Worm (Caenorhabditis elegans) whole organism, L4 larva: Measurements from ENCODE around the gene math-20.
"Not testable (repeated sequence)": the region's sequence is repeated elsewhere in the genome, so short reads cannot be mapped to it uniquely, and the experiment has no call there.

Experiments used
- D1046.2 ChIP-seq: fragments of 200-800 bp; sonication (Bioruptor generic); IDR thresholded peaks from 2 replicates; pipeline ENCODE4 v1.3.6; 2022; ENCODE audit warnings: missing genetic modification characterization, missing compliant biosample characterization
- F10B5.3 ChIP-seq: sonication (generic microtip); optimal IDR thresholded peaks from 2 replicates; lab custom pipeline; 2016; ENCODE audit warnings: mild to moderate bottlenecking, missing genetic modification characterization, missing compliant biosample characterization
- F26F4.8 ChIP-seq: fragments of 200-800 bp; sonication (Bioruptor generic); conservative IDR thresholded peaks from 2 replicates; pipeline ENCODE4 v1.3.6; 2022; ENCODE audit warnings: missing genetic modification characterization, missing compliant biosample characterization
- F37D6.2 ChIP-seq: sonication (generic microtip); optimal IDR thresholded peaks from 2 replicates; lab custom pipeline; 2016; ENCODE audit warnings: mild to moderate bottlenecking, missing genetic modification characterization, missing compliant biosample characterization
- F44E2.7 ChIP-seq: fragments of 200-800 bp; sonication (Bioruptor generic); IDR thresholded peaks from 2 replicates; pipeline ENCODE4 v2.1.2; 2022; ENCODE audit warnings: missing genetic modification characterization, missing compliant biosample characterization
- R02D3.7 ChIP-seq: fragments of 150-350 bp; sonication (generic microtip); optimal IDR thresholded peaks from 3 replicates; lab custom pipeline; 2014; ENCODE audit warnings: missing biosample characterization, missing genetic modification characterization
- ZK546.5 ChIP-seq, 2 experiments: sonication (generic microtip); optimal IDR thresholded peaks; 2 replicates each; lab custom pipeline; 2017; ENCODE audit warnings: missing biosample characterization in 2 of 2, missing genetic modification characterization in 2 of 2
- ama-1 ChIP-seq: fragments of 150-350 bp; optimal IDR thresholded peaks from 2 replicates; lab custom pipeline; 2014; ENCODE audit warnings: inconsistent platforms, mixed read lengths
- ceh-44 ChIP-seq: fragments of 200-800 bp; sonication (Bioruptor generic); IDR thresholded peaks from 2 replicates; pipeline ENCODE4 v1.3.6; 2022; ENCODE audit warnings: missing genetic modification reagents, missing genetic modification characterization, missing compliant biosample characterization
- ceh-82 ChIP-seq: sonication (generic microtip); optimal IDR thresholded peaks from 2 replicates; lab custom pipeline; 2017; ENCODE audit warnings: missing biosample characterization, missing genetic modification characterization
- ces-1 ChIP-seq: fragments of 150-350 bp; sonication (generic microtip); optimal IDR thresholded peaks from 4 replicates; lab custom pipeline; 2014; ENCODE audit warnings: missing biosample characterization, missing genetic modification reagents, missing genetic modification characterization
- daf-12 ChIP-seq: fragments of 150-350 bp; optimal IDR thresholded peaks from 2 replicates; lab custom pipeline; 2014; ENCODE audit warnings: missing biosample characterization, missing genetic modification reagents, missing genetic modification characterization
- daf-16 ChIP-seq, 3 experiments: sonication (generic microtip); optimal IDR thresholded peaks; 2 replicates each; lab custom pipeline; 2016 to 2017; ENCODE audit warnings: missing genetic modification characterization in 3 of 3, missing genetic modification reagents in 3 of 3, mild to moderate bottlenecking in 2 of 3, missing compliant biosample characterization in 2 of 3, missing biosample characterization in 1 of 3, moderate library complexity in 1 of 3
- daf-19 ChIP-seq: fragments of 200-800 bp; sonication (Bioruptor generic); conservative IDR thresholded peaks from 2 replicates; pipeline ENCODE4 v1.3.6; 2022; ENCODE audit warnings: missing genetic modification characterization, missing compliant biosample characterization
- dmd-9 ChIP-seq: fragments of 200-800 bp; sonication (Bioruptor generic); IDR thresholded peaks from 2 replicates; pipeline ENCODE4 v1.3.6; 2022; ENCODE audit warnings: missing genetic modification reagents, missing genetic modification characterization, missing compliant biosample characterization
- duxl-1 ChIP-seq: sonication (generic microtip); optimal IDR thresholded peaks from 2 replicates; lab custom pipeline; 2016; ENCODE audit warnings: mild to moderate bottlenecking, missing genetic modification characterization, moderate library complexity, missing compliant biosample characterization; ENCODE audit not compliant: poor library complexity
- dve-1 ChIP-seq: sonication (generic microtip); optimal IDR thresholded peaks from 2 replicates; lab custom pipeline; 2017; ENCODE audit warnings: antibody characterized with exemption, mild to moderate bottlenecking, missing genetic modification characterization, missing compliant biosample characterization; ENCODE audit not compliant: insufficient read depth
- hlh-11 ChIP-seq: fragments of 200-800 bp; sonication (Bioruptor generic); optimal IDR thresholded peaks from 2 replicates; lab custom pipeline; 2018; ENCODE audit warnings: mild to moderate bottlenecking, missing genetic modification characterization, missing compliant biosample characterization
- hmg-1.1 ChIP-seq: fragments of 200-800 bp; sonication (Bioruptor generic); IDR thresholded peaks from 2 replicates; pipeline ENCODE4 v1.3.6; 2022; ENCODE audit warnings: missing genetic modification reagents, missing genetic modification characterization, missing compliant biosample characterization
- lin-1 ChIP-seq: fragments of 200-800 bp; sonication (Bioruptor generic); IDR thresholded peaks from 2 replicates; pipeline ENCODE4 v1.3.6; 2022; ENCODE audit warnings: missing genetic modification reagents, missing genetic modification characterization, missing compliant biosample characterization
- lin-15B ChIP-seq: fragments of 150-350 bp; sonication (generic microtip); optimal IDR thresholded peaks from 3 replicates; lab custom pipeline; 2014; ENCODE audit warnings: missing biosample characterization, missing genetic modification characterization
- lsy-2 ChIP-seq, 2 experiments: fragments of 150-350 bp in 1 of 2; sonication (generic microtip) in 1 of 2; optimal IDR thresholded peaks; 2 replicates each; lab custom pipeline; 2014 to 2017; ENCODE audit warnings: missing biosample characterization in 2 of 2, missing genetic modification characterization in 2 of 2
- madf-5 ChIP-seq, 2 experiments: fragments of 200-800 bp; sonication (Bioruptor generic); IDR thresholded peaks; 2 replicates each; pipeline ENCODE4 v1.3.6; 2022; ENCODE audit warnings: missing compliant biosample characterization in 2 of 2, missing genetic modification characterization in 2 of 2
- madf-9 ChIP-seq: fragments of 200-800 bp; sonication (Bioruptor generic); conservative IDR thresholded peaks from 2 replicates; pipeline ENCODE4 v1.3.6; 2022; ENCODE audit warnings: missing genetic modification reagents, missing genetic modification characterization, missing compliant biosample characterization
- mxl-2 ChIP-seq: fragments of 200-800 bp; sonication (Bioruptor generic); conservative IDR thresholded peaks from 2 replicates; pipeline ENCODE4 v1.3.6; 2022; ENCODE audit warnings: missing genetic modification reagents, missing genetic modification characterization, missing compliant biosample characterization
- nhr-10 ChIP-seq: fragments of 150-350 bp; optimal IDR thresholded peaks from 2 replicates; lab custom pipeline; 2014; ENCODE audit warnings: missing biosample characterization, missing genetic modification characterization
- nhr-102 ChIP-seq: sonication (generic microtip); optimal IDR thresholded peaks from 2 replicates; lab custom pipeline; 2016; ENCODE audit warnings: mild to moderate bottlenecking, missing genetic modification characterization, moderate library complexity, missing compliant biosample characterization
- nhr-111 ChIP-seq: fragments of 200-800 bp; sonication (Bioruptor generic); optimal IDR thresholded peaks from 2 replicates; lab custom pipeline; 2018; ENCODE audit warnings: mild to moderate bottlenecking, missing genetic modification characterization, missing compliant biosample characterization
- nhr-25 ChIP-seq: sonication (generic microtip); optimal IDR thresholded peaks from 2 replicates; lab custom pipeline; 2017; ENCODE audit warnings: missing genetic modification characterization, mild to moderate bottlenecking, missing compliant biosample characterization, antibody characterized with exemption, moderate library complexity, borderline replicate concordance; ENCODE audit not compliant: insufficient read depth
- nhr-28 ChIP-seq: fragments of 150-350 bp; optimal IDR thresholded peaks from 2 replicates; lab custom pipeline; 2014; ENCODE audit warnings: missing biosample characterization, missing genetic modification characterization
- nhr-42 ChIP-seq: fragments of 200-800 bp; sonication (Bioruptor generic); IDR thresholded peaks from 2 replicates; pipeline ENCODE4 v1.3.6; 2022; ENCODE audit warnings: missing genetic modification characterization, missing compliant biosample characterization
- nhr-48 ChIP-seq: sonication (generic microtip); optimal IDR thresholded peaks from 2 replicates; lab custom pipeline; 2016; ENCODE audit warnings: mild to moderate bottlenecking, missing genetic modification characterization, missing compliant biosample characterization
- php-3 ChIP-seq: fragments of 200-800 bp; sonication (Bioruptor generic); IDR thresholded peaks from 2 replicates; pipeline ENCODE4 v1.3.6; 2022; ENCODE audit warnings: missing genetic modification reagents, missing genetic modification characterization, missing compliant biosample characterization
- pqm-1 ChIP-seq: sonication (generic microtip); optimal IDR thresholded peaks from 2 replicates; lab custom pipeline; 2017; ENCODE audit warnings: missing biosample characterization, missing genetic modification characterization
- saeg-2 ChIP-seq: fragments of 200-800 bp; sonication (Bioruptor generic); IDR thresholded peaks from 2 replicates; pipeline ENCODE4 v1.3.6; 2022; ENCODE audit warnings: missing genetic modification reagents, missing genetic modification characterization, missing compliant biosample characterization
- snpc-1.2 ChIP-seq: fragments of 200-800 bp; sonication (Bioruptor generic); IDR thresholded peaks from 2 replicates; pipeline ENCODE4 v1.3.6; 2022; ENCODE audit warnings: missing genetic modification reagents, missing genetic modification characterization, missing compliant biosample characterization
- tra-1 ChIP-seq: fragments of 200-800 bp; sonication (Bioruptor generic); IDR thresholded peaks from 2 replicates; pipeline ENCODE4 v1.3.6; 2022; ENCODE audit warnings: missing genetic modification reagents, missing genetic modification characterization, missing compliant biosample characterization
- vab-7 ChIP-seq: fragments of 200-800 bp; sonication (Bioruptor generic); IDR thresholded peaks from 2 replicates; pipeline ENCODE4 v1.3.6; 2022; ENCODE audit warnings: missing genetic modification reagents, missing genetic modification characterization, missing compliant biosample characterization
- zfp-2 ChIP-seq: sonication (generic microtip); optimal IDR thresholded peaks from 2 replicates; lab custom pipeline; 2016; ENCODE audit warnings: mild to moderate bottlenecking, missing genetic modification characterization, missing compliant biosample characterization
- zfp-3 ChIP-seq: fragments of 200-800 bp; sonication (Bioruptor generic); conservative IDR thresholded peaks from 2 replicates; pipeline ENCODE4 v1.3.6; 2022; ENCODE audit warnings: missing genetic modification reagents, missing genetic modification characterization, missing compliant biosample characterization
- zip-11 ChIP-seq: fragments of 200-800 bp; sonication (Bioruptor generic); IDR thresholded peaks from 2 replicates; pipeline ENCODE4 v1.3.6; 2022; ENCODE audit warnings: missing genetic modification characterization, missing compliant biosample characterization
- zip-2 ChIP-seq: fragments of 150-350 bp; optimal IDR thresholded peaks from 2 replicates; lab custom pipeline; 2014; ENCODE audit warnings: missing biosample characterization, missing genetic modification characterization

Gene math-20

ce11 chrII:1955568-1955967, 40.8 kb upstream of the math-20 start, which contains the start of gene math-49:
TSS of gene math-49 (minus strand) at chrII:1955668.
- not testable (repeated sequence) for TF ChIP-seq ces-1; duxl-1; ZK546.5 (tag; optimal IDR thresholded peaks at IDR 0.05; lab: Kevin White, UChicago)

ce11 chrII:1986979-1987378, 9.4 kb upstream of the math-20 start, which contains the start of gene Y16E11A.4:
TSS of gene Y16E11A.4 (plus strand) at chrII:1987279.
- no peak for TF ChIP-seq mxl-2 (GFP tag; lab: Robert Waterston, UW)
- TF ChIP-seq pqm-1 (tag; lab: Kevin White, UChicago), result peak; percentile 27

- no peak for TF ChIP-seq ceh-82
- TF ChIP-seq saeg-2 (GFP tag; lab: Robert Waterston, UW), result no peak
- no peak for TF ChIP-seq nhr-111 (GFP tag; lab: Kevin White, UChicago)
- no peak for TF ChIP-seq lin-15B (tag; lab: Kevin White, UChicago)
- peak; percentile 2 for TF ChIP-seq nhr-28 (tag; lab: Kevin White, UChicago)
- TF ChIP-seq, all 104 proteins: peak for 1
Measured at ce11 chrII:1989010-1989409, 7.3 kb upstream of the math-20 start, which contains the start of gene math-44. TSS of gene math-44 (plus strand) at chrII:1989310.

- TF ChIP-seq pqm-1 (tag; lab: Kevin White, UChicago) (peak; percentile 38), zip-11 (no peak), F37D6.2 (no peak), daf-19 (GFP tag; lab: Robert Waterston, UW) (no peak), daf-16 (GFP tag; optimal IDR thresholded peaks at IDR 0.05; lab: Kevin White, UChicago) (no peak), daf-16 (tag; optimal IDR thresholded peaks at IDR 0.05; lab: Kevin White, UChicago) (peak; percentile 71), ceh-44 (no peak), zfp-3 (GFP tag; lab: Robert Waterston, UW) (no peak), snpc-1.2 (GFP tag; lab: Robert Waterston, UW) (no peak), nhr-28 (tag; lab: Kevin White, UChicago) (peak; percentile 6)
Measured at ce11 chrII:1993738-1994137, 2.6 kb upstream of the math-20 start, which contains the start of gene math-21. TSS of gene math-21 (plus strand) at chrII:1994038.

- TF ChIP-seq F26F4.8 (GFP tag; lab: Robert Waterston, UW), result no peak
- TF ChIP-seq daf-12 (tag; lab: Kevin White, UChicago), result no peak
- no peak for TF ChIP-seq zip-2
- TF ChIP-seq nhr-48 (tag; lab: Kevin White, UChicago), result no peak
- no peak for TF ChIP-seq dve-1 (tag; lab: Kevin White, UChicago)
- TF ChIP-seq dmd-9 (GFP tag; lab: Robert Waterston, UW), result no peak
- no peak for TF ChIP-seq ama-1 (lab: Kevin White, UChicago)
- TF ChIP-seq nhr-25 (tag; lab: Kevin White, UChicago), result no peak
- TF ChIP-seq lsy-2 (tag; optimal IDR thresholded peaks at IDR 0.05; lab: Kevin White, UChicago), result no peak
- no peak for TF ChIP-seq F37D6.2
- TF ChIP-seq vab-7 (GFP tag; lab: Robert Waterston, UW), result no peak
- no peak for TF ChIP-seq lin-1
- TF ChIP-seq madf-9 (GFP tag; lab: Robert Waterston, UW), result no peak
- TF ChIP-seq duxl-1, result no peak
- no peak for TF ChIP-seq nhr-102 (tag; lab: Kevin White, UChicago)
- TF ChIP-seq saeg-2 (GFP tag; lab: Robert Waterston, UW), result no peak
- no peak for TF ChIP-seq R02D3.7
- TF ChIP-seq nhr-10 (tag; lab: Kevin White, UChicago), result no peak
- no peak for TF ChIP-seq zfp-2
- TF ChIP-seq F10B5.3, result no peak
- no peak for TF ChIP-seq D1046.2 (GFP tag; lab: Robert Waterston, UW)
- TF ChIP-seq madf-5 (GFP tag; IDR thresholded peaks at IDR 0.05; lab: Robert Waterston, UW), result no peak
- TF ChIP-seq hlh-11 (tag; lab: Kevin White, UChicago), result peak; percentile 15
- TF ChIP-seq F44E2.7 (GFP tag; lab: Robert Waterston, UW), result no peak
- no peak for TF ChIP-seq tra-1 (GFP tag; lab: Robert Waterston, UW)
- TF ChIP-seq nhr-28 (tag; lab: Kevin White, UChicago), result peak; percentile 74
- TF ChIP-seq hmg-1.1 (GFP tag; lab: Robert Waterston, UW), result no peak
- peak; percentile 45; the same call in 1 of the 2 replicates for TF ChIP-seq php-3 (GFP tag; lab: Robert Waterston, UW)
- no peak for TF ChIP-seq ces-1
- TF ChIP-seq nhr-42 (GFP tag; lab: Robert Waterston, UW), result no peak
Measured at ce11 chrII:1995744-1996143, 593 bp upstream of the math-20 start.
